Fruit fly (Drosophila melanogaster) whole organism, embryonic: ENCODE measurements around the gene CG12522.

Experiments used
- ATbp ChIP-seq: fragments of 200-800 bp; sonication (Bioruptor generic); optimal IDR thresholded peaks from 2 replicates; lab custom pipeline; 2017; ENCODE audit warnings: missing biosample characterization, mild to moderate bottlenecking, missing genetic modification characterization, missing genetic modification reagents
- Bteb2 ChIP-seq: fragments of 200-800 bp; sonication (Bioruptor generic); optimal IDR thresholded peaks from 2 replicates; lab custom pipeline; 2016; ENCODE audit warnings: missing biosample characterization, missing genetic modification characterization
- CG10654 ChIP-seq: fragments of 200-800 bp; sonication (Bioruptor generic); optimal IDR thresholded peaks from 2 replicates; lab custom pipeline; 2016; ENCODE audit warnings: missing biosample characterization, missing genetic modification characterization
- CG10959 ChIP-seq: fragments of 200-800 bp; sonication (Bioruptor generic); IDR thresholded peaks from 2 replicates; pipeline ENCODE4 v1.3.6; 2022; ENCODE audit warnings: missing biosample characterization, missing genetic modification characterization
- CG12769 ChIP-seq: fragments of 200-800 bp; sonication (Bioruptor generic); optimal IDR thresholded peaks from 2 replicates; lab custom pipeline; 2019; ENCODE audit warnings: missing biosample characterization, mild to moderate bottlenecking, missing genetic modification characterization, moderate library complexity
- CG13123 ChIP-seq: fragments of 200-800 bp; sonication (Bioruptor generic); optimal IDR thresholded peaks from 2 replicates; lab custom pipeline; 2016; ENCODE audit warnings: missing biosample characterization, missing genetic modification characterization
- CG14441 ChIP-seq: fragments of 200-800 bp; sonication (Bioruptor generic); IDR thresholded peaks from 2 replicates; pipeline ENCODE4 v1.3.6; 2022; ENCODE audit warnings: missing biosample characterization, missing genetic modification characterization
- CG1602 ChIP-seq: fragments of 200-800 bp; sonication (Bioruptor generic); optimal IDR thresholded peaks from 3 replicates; lab custom pipeline; 2016; ENCODE audit warnings: missing biosample characterization, missing genetic modification characterization
- CG31365 ChIP-seq: fragments of 200-800 bp; sonication (Bioruptor generic); optimal IDR thresholded peaks from 2 replicates; lab custom pipeline; 2018; ENCODE audit warnings: missing biosample characterization, mild to moderate bottlenecking, missing genetic modification characterization
- CG4854 ChIP-seq: fragments of 200-800 bp; sonication (Bioruptor generic); optimal IDR thresholded peaks from 2 replicates; lab custom pipeline; 2016; ENCODE audit warnings: missing biosample characterization, missing genetic modification characterization, inconsistent platforms
- CG5245 ChIP-seq: fragments of 200-800 bp; sonication (Bioruptor generic); optimal IDR thresholded peaks from 3 replicates; lab custom pipeline; 2016; ENCODE audit warnings: missing biosample characterization, missing genetic modification characterization
- CG7357 ChIP-seq: fragments of 200-800 bp; sonication (Bioruptor generic); IDR thresholded peaks from 3 replicates; pipeline ENCODE4 v1.3.6; 2022; ENCODE audit warnings: missing biosample characterization, missing genetic modification characterization
- Camta ChIP-seq: fragments of 200-800 bp; sonication (Bioruptor generic); optimal IDR thresholded peaks from 2 replicates; lab custom pipeline; 2016; ENCODE audit warnings: missing biosample characterization, missing genetic modification characterization
- D19B ChIP-seq: fragments of 200-800 bp; sonication (Bioruptor generic); optimal IDR thresholded peaks from 2 replicates; lab custom pipeline; 2017; ENCODE audit warnings: missing biosample characterization, mild to moderate bottlenecking, missing genetic modification characterization
- Dfd ChIP-seq, 2 experiments: fragments of >200 bp; optimal IDR thresholded peaks; 2 replicates each; lab custom pipeline; 2017; ENCODE audit warnings: missing biosample characterization in 2 of 2, missing genetic modification characterization in 2 of 2
- Eip74EF ChIP-seq, 2 experiments: fragments of 200-800 bp in 1 of 2; fragments of >200 bp in 1 of 2; sonication (Bioruptor generic) in 1 of 2; optimal IDR thresholded peaks; 2 replicates each; lab custom pipeline; 2017 to 2019; ENCODE audit warnings: missing biosample characterization in 2 of 2, missing genetic modification characterization in 2 of 2, mild to moderate bottlenecking in 1 of 2, moderate library complexity in 1 of 2
- Fer2 ChIP-seq: fragments of 200-800 bp; sonication (Bioruptor generic); optimal IDR thresholded peaks from 2 replicates; lab custom pipeline; 2018; ENCODE audit warnings: missing biosample characterization, mild to moderate bottlenecking, missing genetic modification characterization, moderate library complexity
- H15 ChIP-seq: fragments of 200-800 bp; sonication (Bioruptor generic); IDR thresholded peaks from 3 replicates; pipeline ENCODE4 v1.3.6; 2022; ENCODE audit warnings: missing biosample characterization, missing genetic modification characterization
- HLH4C ChIP-seq: fragments of 200-800 bp; sonication (Bioruptor generic); IDR thresholded peaks from 3 replicates; pipeline ENCODE4 v1.3.6; 2022; ENCODE audit warnings: missing biosample characterization, missing genetic modification characterization; ENCODE audit not compliant: partially characterized antibody
- HmgZ ChIP-seq: fragments of 200-800 bp; sonication (Bioruptor generic); optimal IDR thresholded peaks from 2 replicates; lab custom pipeline; 2018; ENCODE audit warnings: missing biosample characterization, mild to moderate bottlenecking, missing genetic modification characterization
- Hmx ChIP-seq: fragments of 200-800 bp; sonication (Bioruptor generic); optimal IDR thresholded peaks from 2 replicates; lab custom pipeline; 2016; ENCODE audit warnings: missing biosample characterization, missing genetic modification characterization
- Hr78 ChIP-seq, 2 experiments: fragments of 200-800 bp in 1 of 2; fragments of >200 bp in 1 of 2; sonication (Bioruptor generic) in 1 of 2; optimal IDR thresholded peaks; 2 replicates each; lab custom pipeline; 2017 to 2019; ENCODE audit warnings: missing biosample characterization in 2 of 2, missing genetic modification characterization in 2 of 2, mild to moderate bottlenecking in 1 of 2, moderate library complexity in 1 of 2
- Nf-YC ChIP-seq: fragments of 200-800 bp; optimal IDR thresholded peaks from 3 replicates; lab custom pipeline; 2019; ENCODE audit warnings: missing biosample characterization, mild to moderate bottlenecking, missing genetic modification characterization, moderate library complexity
- NfI ChIP-seq: fragments of 200-800 bp; sonication (Bioruptor generic); optimal IDR thresholded peaks from 3 replicates; lab custom pipeline; 2018; ENCODE audit warnings: missing biosample characterization, mild to moderate bottlenecking, missing genetic modification characterization, moderate library complexity
- Ptx1 ChIP-seq: fragments of 200-800 bp; sonication (Bioruptor generic); IDR thresholded peaks from 2 replicates; pipeline ENCODE4 v1.3.6; 2022; ENCODE audit warnings: missing biosample characterization, missing genetic modification characterization
- Sry-δ ChIP-seq: fragments of 200-800 bp; sonication (Bioruptor generic); optimal IDR thresholded peaks from 2 replicates; lab custom pipeline; 2016; ENCODE audit warnings: missing biosample characterization, missing genetic modification characterization
- Stat92E ChIP-seq, 3 experiments: fragments of >200 bp in 2 of 3; fragments of 200-800 bp in 1 of 3; sonication (Bioruptor generic) in 1 of 3; optimal IDR thresholded peaks; 2 replicates each; lab custom pipeline; 2017 to 2019; ENCODE audit warnings: missing biosample characterization in 3 of 3, missing genetic modification characterization in 3 of 3, mild to moderate bottlenecking in 1 of 3, moderate library complexity in 1 of 3
- Tbp ChIP-seq: fragments of >200 bp; optimal IDR thresholded peaks from 2 replicates; lab custom pipeline; 2018; ENCODE audit warnings: missing biosample characterization, missing genetic modification characterization
- ac ChIP-seq: fragments of 200-800 bp; sonication (Bioruptor generic); optimal IDR thresholded peaks from 3 replicates; lab custom pipeline; 2017; ENCODE audit warnings: missing biosample characterization, mild to moderate bottlenecking, missing genetic modification characterization
- bbx ChIP-seq: fragments of 200-800 bp; sonication (Bioruptor generic); IDR thresholded peaks from 2 replicates; pipeline ENCODE4 v1.3.6; 2022; ENCODE audit warnings: missing biosample characterization, missing genetic modification characterization; ENCODE audit not compliant: partially characterized antibody
- bcd ChIP-seq: fragments of 200-800 bp; sonication (Bioruptor generic); optimal IDR thresholded peaks from 2 replicates; lab custom pipeline; 2017; ENCODE audit warnings: missing biosample characterization, mild to moderate bottlenecking, missing genetic modification characterization
- croc ChIP-seq: fragments of 200-800 bp; sonication (Bioruptor generic); conservative IDR thresholded peaks from 3 replicates; pipeline ENCODE4 v1.3.6; 2022; ENCODE audit warnings: missing biosample characterization, missing genetic modification characterization
- fu2 ChIP-seq: fragments of 200-800 bp; sonication (Bioruptor generic); optimal IDR thresholded peaks from 2 replicates; lab custom pipeline; 2016; ENCODE audit warnings: missing biosample characterization, missing genetic modification characterization
- gfzf ChIP-seq: fragments of 200-800 bp; sonication (Bioruptor generic); optimal IDR thresholded peaks from 2 replicates; lab custom pipeline; 2016; ENCODE audit warnings: missing biosample characterization, mild to moderate bottlenecking, missing genetic modification characterization, moderate library complexity
- h ChIP-seq: fragments of >200 bp; optimal IDR thresholded peaks from 2 replicates; lab custom pipeline; 2017
- hkb ChIP-seq, 2 experiments: fragments of 200-800 bp in 1 of 2; fragments of >200 bp in 1 of 2; sonication (Bioruptor generic) in 1 of 2; IDR thresholded peaks in 1 of 2; optimal IDR thresholded peaks in 1 of 2; 2 replicates each; pipeline versions ENCODE4 v1.3.6 to Lab custom; 2017 to 2022; ENCODE audit warnings: missing biosample characterization in 1 of 2, missing genetic modification characterization in 1 of 2
- kah ChIP-seq: fragments of 200-800 bp; sonication (Bioruptor generic); optimal IDR thresholded peaks from 2 replicates; lab custom pipeline; 2018; ENCODE audit warnings: missing biosample characterization, mild to moderate bottlenecking, missing genetic modification characterization
- luna ChIP-seq: fragments of 200-800 bp; sonication (Bioruptor generic); optimal IDR thresholded peaks from 2 replicates; lab custom pipeline; 2016; ENCODE audit warnings: missing biosample characterization, missing genetic modification characterization
- p53 ChIP-seq: fragments of 200-800 bp; sonication (Bioruptor generic); optimal IDR thresholded peaks from 2 replicates; lab custom pipeline; 2016; ENCODE audit warnings: missing biosample characterization, missing genetic modification characterization
- pnt ChIP-seq: fragments of 200-800 bp; sonication (Bioruptor generic); optimal IDR thresholded peaks from 3 replicates; lab custom pipeline; 2016; ENCODE audit warnings: missing biosample characterization, missing genetic modification characterization
- pros ChIP-seq: fragments of 200-800 bp; sonication (Bioruptor generic); optimal IDR thresholded peaks from 3 replicates; lab custom pipeline; 2019; ENCODE audit warnings: missing biosample characterization, mild to moderate bottlenecking, missing genetic modification characterization, moderate library complexity
- pzg ChIP-seq: fragments of 200-800 bp; sonication (Bioruptor generic); optimal IDR thresholded peaks from 3 replicates; lab custom pipeline; 2018; ENCODE audit warnings: missing biosample characterization, mild to moderate bottlenecking, missing genetic modification characterization, moderate library complexity
- schlank ChIP-seq: fragments of 200-800 bp; sonication (Bioruptor generic); optimal IDR thresholded peaks from 2 replicates; lab custom pipeline; 2018; ENCODE audit warnings: missing biosample characterization, mild to moderate bottlenecking, missing genetic modification characterization
- sens ChIP-seq: fragments of 200-800 bp; sonication (Bioruptor generic); peaks from one replicate; lab custom pipeline; 2016; ENCODE audit warnings: missing biosample characterization, missing genetic modification characterization
- slbo ChIP-seq: fragments of 200-800 bp; sonication (Bioruptor generic); IDR thresholded peaks from 2 replicates; pipeline ENCODE4 v1.3.6; 2022; ENCODE audit warnings: missing biosample characterization, missing genetic modification characterization
- toy ChIP-seq: fragments of 200-800 bp; sonication (Bioruptor generic); IDR thresholded peaks from 2 replicates; pipeline ENCODE4 v1.3.6; 2022; ENCODE audit warnings: missing biosample characterization, missing genetic modification characterization
- trem ChIP-seq: fragments of 200-800 bp; optimal IDR thresholded peaks from 3 replicates; lab custom pipeline; 2019; ENCODE audit warnings: missing biosample characterization, mild to moderate bottlenecking, missing genetic modification characterization, moderate library complexity
- z ChIP-seq: fragments of 200-800 bp; sonication (Bioruptor generic); IDR thresholded peaks from 3 replicates; pipeline ENCODE4 v1.3.6; 2022; ENCODE audit warnings: missing biosample characterization, missing genetic modification characterization
- zen2 ChIP-seq: fragments of 200-800 bp; sonication (Bioruptor generic); IDR thresholded peaks from 3 replicates; pipeline ENCODE4 v1.3.6; 2022; ENCODE audit warnings: missing biosample characterization, missing genetic modification characterization; ENCODE audit not compliant: partially characterized antibody

Gene CG12522

dm6 chr3L:11074043-11074853 is 33.8 kb upstream of the CG12522 start, which contains the start of the genes Pfdn2 and Noc1 (continued):
- TF ChIP-seq Bteb2 (no peak), schlank (tag; lab: Kevin White, UChicago) (no peak), CG7357 (GFP tag; lab: Robert Waterston, UW) (peak; percentile 49; the same call in 1 of the 3 replicates), CG1602 (GFP tag; lab: Kevin White, UChicago) (peak; percentile 55), CG10654 (GFP tag; lab: Kevin White, UChicago) (peak; percentile 33), kah (GFP tag; lab: Kevin White, UChicago) (no peak), CG10959 (no peak), pzg (GFP tag; lab: Kevin White, UChicago) (peak; percentile 37), h (lab: Kevin White, UChicago) (no peak), CG14441 (GFP tag; lab: Robert Waterston, UW) (no peak; the same call in 1 of the 2 replicates), Hr78 (GFP tag; optimal IDR thresholded peaks at IDR 0.05; lab: Kevin White, UChicago) (no peak), Nf-YC (no peak), CG4854 (no peak), HmgZ (tag; lab: Kevin White, UChicago) (peak; percentile 36), CG12769 (tag; lab: Kevin White, UChicago) (no peak), Eip74EF (GFP tag; optimal IDR thresholded peaks at IDR 0.05; lab: Kevin White, UChicago) (no peak), bcd (GFP tag; lab: Kevin White, UChicago) (no peak), pnt (GFP tag; lab: Kevin White, UChicago) (no peak), Tbp (GFP tag; lab: Kevin White, UChicago) (no peak), Fer2 (tag; lab: Kevin White, UChicago) (no peak), bbx (no peak), CG5245 (GFP tag; lab: Kevin White, UChicago) (no peak), ac (GFP tag; lab: Kevin White, UChicago) (no peak), pros (GFP tag; lab: Kevin White, UChicago) (no peak), NfI (GFP tag; lab: Kevin White, UChicago) (peak; percentile 41), Hmx (no peak), Stat92E (GFP tag; optimal IDR thresholded peaks at IDR 0.05; lab: Kevin White, UChicago) (no peak), Ptx1 (GFP tag; lab: Robert Waterston, UW) (peak; percentile 57; the same call in 1 of the 2 replicates), CG31365 (tag; lab: Kevin White, UChicago) (no peak), CG13123 (GFP tag; lab: Kevin White, UChicago) (no peak), Camta (no peak), ATbp (GFP tag; lab: Kevin White, UChicago) (no peak), gfzf (peak; percentile 69), HLH4C (GFP tag; lab: Robert Waterston, UW) (no peak), zen2 (no peak), hkb (optimal IDR thresholded peaks at IDR 0.05; lab: Kevin White, UChicago) (no peak), hkb (GFP tag; IDR thresholded peaks at IDR 0.05; lab: Robert Waterston, UW) (no peak; the same call in 1 of the 2 replicates), z (GFP tag; lab: Robert Waterston, UW) (no peak), luna (GFP tag; lab: Kevin White, UChicago) (no peak), Dfd (GFP tag; optimal IDR thresholded peaks at IDR 0.05; lab: Kevin White, UChicago) (no peak), D19B (peak; percentile 36), toy (GFP tag; lab: Robert Waterston, UW) (no peak), slbo (GFP tag; lab: Robert Waterston, UW) (peak; percentile 80), p53 (GFP tag; lab: Kevin White, UChicago) (no peak), Sry-δ (GFP tag; lab: Kevin White, UChicago) (no peak), sens (no peak), fu2 (GFP tag; lab: Kevin White, UChicago) (no peak), croc (GFP tag; lab: Robert Waterston, UW) (no peak; the same call in 2 of the 3 replicates), trem (tag; lab: Kevin White, UChicago) (no peak), H15 (GFP tag; lab: Robert Waterston, UW) (no peak)
